Worm (Caenorhabditis elegans) whole organism, L2 larva: Measurements from ENCODE around the gene str-39.

Experiments used
- alr-1 ChIP-seq: fragments of 150-350 bp; optimal IDR thresholded peaks from 2 replicates; lab custom pipeline; 2014; ENCODE audit warnings: missing biosample characterization, missing genetic modification characterization
- elt-1 ChIP-seq: fragments of 150-350 bp; optimal IDR thresholded peaks from 2 replicates; lab custom pipeline; 2014; ENCODE audit warnings: missing biosample characterization, missing genetic modification characterization
- elt-3 ChIP-seq: sonication (generic microtip); optimal IDR thresholded peaks from 2 replicates; lab custom pipeline; 2017; ENCODE audit warnings: missing biosample characterization, missing genetic modification characterization
- lin-11 ChIP-seq: fragments of 150-350 bp; sonication (generic microtip); optimal IDR thresholded peaks from 2 replicates; lab custom pipeline; 2014; ENCODE audit warnings: missing biosample characterization, missing genetic modification characterization, inconsistent platforms, mixed read lengths
- nhr-11 ChIP-seq: fragments of 150-350 bp; optimal IDR thresholded peaks from 2 replicates; lab custom pipeline; 2014; ENCODE audit warnings: missing biosample characterization, missing genetic modification characterization
- nhr-6 ChIP-seq: fragments of 150-350 bp; optimal IDR thresholded peaks from 2 replicates; lab custom pipeline; 2014; ENCODE audit warnings: missing biosample characterization, missing genetic modification characterization

DNA sequence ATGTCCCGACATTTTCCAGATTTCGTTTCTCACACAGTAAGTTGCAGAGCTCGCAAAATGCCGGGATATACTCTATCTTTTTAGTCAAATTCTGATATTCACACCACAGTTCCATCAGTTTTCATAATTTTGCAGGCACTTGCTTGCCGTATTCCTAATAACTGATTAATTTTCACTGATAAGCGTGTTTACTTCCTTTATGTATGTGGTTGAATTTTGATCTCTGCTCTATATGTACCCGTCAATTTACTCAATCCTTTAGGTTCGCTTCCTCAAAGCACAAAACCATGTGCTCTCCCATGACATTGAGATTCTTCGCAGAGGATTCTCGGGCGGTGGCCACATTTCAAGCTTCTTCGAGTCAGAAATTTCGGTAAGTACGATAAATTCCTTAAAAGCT is 1.9 kb upstream of the str-39 start:
- TF ChIP-seq lin-11 (no peak), nhr-6 (tag; lab: Kevin White, UChicago) (no peak), elt-3 (no peak), elt-1 (tag; lab: Kevin White, UChicago) (no peak), alr-1 (tag; lab: Kevin White, UChicago) (no peak), nhr-11 (tag; lab: Kevin White, UChicago) (no peak)
